Fruit fly (Drosophila melanogaster): ENCODE data around the gene CG46525.

DNA sequence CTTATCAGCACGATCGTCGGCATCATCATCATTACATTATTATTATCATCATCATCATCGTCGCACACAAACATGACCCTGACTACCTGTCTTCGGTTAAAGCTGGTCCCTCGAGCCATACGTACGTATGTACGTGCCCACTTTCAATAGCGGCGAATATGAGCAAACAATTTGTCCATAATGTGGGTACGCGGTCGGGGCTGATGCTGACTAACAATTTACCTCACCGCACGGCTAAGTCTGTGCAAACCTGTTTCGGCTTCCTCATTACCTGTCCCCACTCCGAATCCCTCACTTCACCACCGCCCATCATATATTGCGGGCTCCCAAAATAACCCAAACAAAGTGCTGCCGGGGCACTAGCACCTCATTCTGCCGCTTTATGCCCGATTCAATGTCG lies 44.6 kb upstream of the CG46525 start:
- no peak for TF ChIP-seq CG9876 (GFP tag; optimal IDR thresholded peaks at IDR 0.05)
- TF ChIP-seq CG14441 (GFP tag; IDR thresholded peaks at IDR 0.05): no peak
- TF ChIP-seq CG2202 (tag; optimal IDR thresholded peaks at IDR 0.05): no peak
- no peak for TF ChIP-seq fd96Cb (tag; optimal IDR thresholded peaks at IDR 0.05)
- no peak for TF ChIP-seq sna (GFP tag; IDR thresholded peaks at IDR 0.05; ENCODE audit: partially characterized antibody)
- no peak for TF ChIP-seq bsh (GFP tag; optimal IDR thresholded peaks at IDR 0.05)
- no peak for TF ChIP-seq sqz (GFP tag; optimal IDR thresholded peaks at IDR 0.05)
- no peak for TF ChIP-seq ro (GFP tag; IDR thresholded peaks at IDR 0.05)
- no peak for TF ChIP-seq dysf (GFP tag; IDR thresholded peaks at IDR 0.05)
- no peak for TF ChIP-seq caup (GFP tag; optimal IDR thresholded peaks at IDR 0.05; ENCODE audit: severe bottlenecking)
- TF ChIP-seq sima (GFP tag; optimal IDR thresholded peaks at IDR 0.05): no peak
- no peak for TF ChIP-seq CG30431 (GFP tag; optimal IDR thresholded peaks at IDR 0.05)
- TF ChIP-seq CG10147 (GFP tag; optimal IDR thresholded peaks at IDR 0.05): no peak
- TF ChIP-seq YL-1 (GFP tag; optimal IDR thresholded peaks at IDR 0.05): no peak
